Fruit fly (Drosophila melanogaster) whole organism, pupa: ENCODE measurements around the gene CG31997.

Experiments used
- CG34367 ChIP-seq: fragments of 200-800 bp; sonication (Bioruptor generic); optimal IDR thresholded peaks from 2 replicates; lab custom pipeline; 2018; ENCODE audit warnings: missing biosample characterization, mild to moderate bottlenecking, missing genetic modification characterization
- EcR ChIP-seq: fragments of 200-800 bp; sonication (Bioruptor generic); optimal IDR thresholded peaks from 3 replicates; lab custom pipeline; 2019; ENCODE audit warnings: missing biosample characterization, missing genetic modification characterization, mild to moderate bottlenecking, moderate library complexity, missing genetic modification reagents
- Snoo ChIP-seq: fragments of 200-800 bp; sonication (Bioruptor generic); optimal IDR thresholded peaks from 3 replicates; lab custom pipeline; 2017; ENCODE audit warnings: missing biosample characterization, mild to moderate bottlenecking, missing genetic modification characterization, inconsistent platforms
- rn ChIP-seq: fragments of 200-800 bp; sonication (Bioruptor generic); IDR thresholded peaks from 2 replicates; pipeline ENCODE4 v1.3.6; 2022; ENCODE audit warnings: missing biosample characterization, missing genetic modification characterization

DNA sequence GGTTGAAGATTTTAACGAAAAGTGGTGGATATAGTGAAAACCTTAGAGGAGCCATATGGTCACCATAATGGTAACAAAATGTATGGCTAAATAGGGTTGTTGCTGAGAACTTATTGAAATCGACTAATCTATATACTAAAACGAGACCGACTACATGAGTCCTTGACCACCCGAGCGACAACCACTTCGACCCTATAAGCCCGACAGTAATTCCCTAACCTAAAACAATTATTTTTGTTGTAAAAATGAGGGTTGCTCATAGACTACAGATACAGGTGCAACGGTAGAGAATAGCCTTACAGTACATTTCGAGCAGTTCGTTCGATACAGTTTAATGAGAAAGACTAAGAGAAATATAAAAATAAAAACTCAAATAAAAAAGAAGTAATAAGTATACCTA lies 5.4 kb downstream of the CG31997 start, which contains the start of gene CG32006:
- TF ChIP-seq CG34367 (tag; lab: Kevin White, UChicago) (no peak), EcR (GFP tag; lab: Kevin White, UChicago) (no peak), Snoo (no peak), rn (GFP tag; lab: Robert Waterston, UW) (no peak)
